Worm (Caenorhabditis elegans): Measurements from ENCODE around the gene srg-69.

srg-69 gene

ce11 chrII:5338301-5338700 is 17.2 kb upstream of the srg-69 start:
- TF ChIP-seq nhr-42 (GFP tag; IDR thresholded peaks at IDR 0.05) (no peak), zip-2 (tag; optimal IDR thresholded peaks at IDR 0.05) (no peak), nhr-111 (GFP tag; optimal IDR thresholded peaks at IDR 0.05) (no peak), daf-8 (GFP tag; IDR thresholded peaks at IDR 0.05) (no peak), tra-1 (GFP tag; IDR thresholded peaks at IDR 0.05) (0 out of 2 replicates have a peak, but pooled peaks have one; percentile 20), Y5F2A.4 (GFP tag; optimal IDR thresholded peaks at IDR 0.05) (no peak), zfp-3 (GFP tag; conservative IDR thresholded peaks at IDR 0.05) (no peak), dmd-6 (GFP tag; IDR thresholded peaks at IDR 0.05) (peak; percentile 42), jun-1 (tag; optimal IDR thresholded peaks at IDR 0.05) (peak; percentile 20), mxl-2 (GFP tag; conservative IDR thresholded peaks at IDR 0.05) (no peak), egl-27 (tag; optimal IDR thresholded peaks at IDR 0.05) (no peak), vab-7 (GFP tag; IDR thresholded peaks at IDR 0.05) (no peak), zag-1 (tag; optimal IDR thresholded peaks at IDR 0.05) (no peak), zip-11 (GFP tag; IDR thresholded peaks at IDR 0.05) (no peak), nhr-76 (tag; optimal IDR thresholded peaks at IDR 0.05) (no peak), mxl-3 (GFP tag; optimal IDR thresholded peaks at IDR 0.05) (no peak), zfp-2 (tag; optimal IDR thresholded peaks at IDR 0.05) (no peak), dpl-1 (GFP tag; optimal IDR thresholded peaks at IDR 0.05) (no peak), nhr-28 (tag; optimal IDR thresholded peaks at IDR 0.05) (peak; percentile 34), ctbp-1 (GFP tag; IDR thresholded peaks at IDR 0.05) (no peak), ama-1 (optimal IDR thresholded peaks at IDR 0.05) (peak; percentile 31), daf-12 (tag; optimal IDR thresholded peaks at IDR 0.05) (no peak), nhr-77 (tag; optimal IDR thresholded peaks at IDR 0.05) (peak; percentile 42), Y48G9A.11 (GFP tag; IDR thresholded peaks at IDR 0.05) (no peak), lir-3 (tag; optimal IDR thresholded peaks at IDR 0.05) (no peak), lin-13 (GFP tag; optimal IDR thresholded peaks at IDR 0.05) (no peak), hlh-11 (tag; optimal IDR thresholded peaks at IDR 0.05) (peak; percentile 71), duxl-1 (tag; optimal IDR thresholded peaks at IDR 0.05; ENCODE audit: poor library complexity) (no peak), lin-38 (GFP tag; IDR thresholded peaks at IDR 0.05) (peak; percentile 8; the same call in 1 of the 2 replicates), ces-1 (GFP tag; optimal IDR thresholded peaks at IDR 0.05) (no peak), hmg-1.1 (GFP tag; IDR thresholded peaks at IDR 0.05) (peak; percentile 22; the same call in 1 of the 2 replicates), R02D3.7 (tag; optimal IDR thresholded peaks at IDR 0.05) (no peak), ceh-32 (tag; optimal IDR thresholded peaks at IDR 0.05; ENCODE audit: poor library complexity) (no peak), mes-2 (tag; optimal IDR thresholded peaks at IDR 0.05; ENCODE audit: poor library complexity, severe bottlenecking) (peak; percentile 38), daf-19 (GFP tag; conservative IDR thresholded peaks at IDR 0.05) (no peak), unc-39 (tag; optimal IDR thresholded peaks at IDR 0.05) (no peak), dmd-9 (GFP tag; IDR thresholded peaks at IDR 0.05) (no peak), ceh-62 (tag; optimal IDR thresholded peaks at IDR 0.05) (no peak), snpc-1.2 (GFP tag; IDR thresholded peaks at IDR 0.05) (no peak), snpc-4 (tag; optimal IDR thresholded peaks at IDR 0.05) (no peak), fkh-10 (GFP tag; optimal IDR thresholded peaks at IDR 0.05) (no peak), D1046.2 (GFP tag; IDR thresholded peaks at IDR 0.05) (no peak), lin-39 (tag; optimal IDR thresholded peaks at IDR 0.05) (no peak), set-16 (GFP tag; IDR thresholded peaks at IDR 0.05) (no peak), skn-1 (tag; optimal IDR thresholded peaks at IDR 0.05) (no peak), ztf-7 (tag; optimal IDR thresholded peaks at IDR 0.05) (no peak), ztf-11 (tag; optimal IDR thresholded peaks at IDR 0.05) (no peak), pha-4 (GFP tag; IDR thresholded peaks at IDR 0.05) (no peak), pha-4 (tag; optimal IDR thresholded peaks at IDR 0.05) (peak; percentile 92), daf-16 (GFP tag; optimal IDR thresholded peaks at IDR 0.05) (peak in 1 of 2 experiments; percentile 5), daf-16 (tag; optimal IDR thresholded peaks at IDR 0.05) (peak; percentile 86), cey-2 (tag; optimal IDR thresholded peaks at IDR 0.05; ENCODE audit: borderline replicate concordance, insufficient read depth) (no peak), ZK337.2 (GFP tag; IDR thresholded peaks at IDR 0.05) (no peak)
